Worm (Caenorhabditis elegans) whole organism, mixed stage, embryonic: ENCODE measurements around the gene Y73F8A.14.

ENCODE experiments used
- bed-3 ChIP-seq: fragments of 200-800 bp; sonication (Bioruptor generic); optimal IDR thresholded peaks from 3 replicates; lab custom pipeline; 2018; ENCODE audit warnings: mild to moderate bottlenecking, missing genetic modification characterization, moderate library complexity, missing compliant biosample characterization
- blmp-1 ChIP-seq: fragments of 150-350 bp; optimal IDR thresholded peaks from 2 replicates; lab custom pipeline; 2014; ENCODE audit warnings: missing biosample characterization, missing genetic modification characterization
- ceh-43 ChIP-seq: fragments of 200-800 bp; sonication (Bioruptor generic); optimal IDR thresholded peaks from 2 replicates; lab custom pipeline; 2018; ENCODE audit warnings: mild to moderate bottlenecking, missing genetic modification characterization, moderate library complexity, missing compliant biosample characterization
- ceh-83 ChIP-seq: fragments of 200-800 bp; sonication (Bioruptor generic); optimal IDR thresholded peaks from 2 replicates; lab custom pipeline; 2018; ENCODE audit warnings: mild to moderate bottlenecking, missing genetic modification characterization, missing compliant biosample characterization
- ces-1 ChIP-seq: fragments of 150-350 bp; optimal IDR thresholded peaks from 2 replicates; lab custom pipeline; 2014; ENCODE audit warnings: missing biosample characterization, missing genetic modification reagents, missing genetic modification characterization
- cnd-1 ChIP-seq: fragments of 200-800 bp; sonication (Bioruptor generic); optimal IDR thresholded peaks from 2 replicates; lab custom pipeline; 2018; ENCODE audit warnings: mild to moderate bottlenecking, missing genetic modification characterization, missing compliant biosample characterization
- drap-1 ChIP-seq: fragments of 200-800 bp; sonication (Bioruptor generic); optimal IDR thresholded peaks from 3 replicates; lab custom pipeline; 2018; ENCODE audit warnings: mild to moderate bottlenecking, missing genetic modification characterization, missing compliant biosample characterization
- elt-1 ChIP-seq: sonication (generic microtip); optimal IDR thresholded peaks from 2 replicates; lab custom pipeline; 2017; ENCODE audit warnings: missing genetic modification characterization, mild to moderate bottlenecking, missing compliant biosample characterization, antibody characterized with exemption, moderate library complexity, borderline replicate concordance; ENCODE audit not compliant: insufficient read depth
- elt-3 ChIP-seq: fragments of 150-350 bp; optimal IDR thresholded peaks from 2 replicates; lab custom pipeline; 2014; ENCODE audit warnings: missing biosample characterization, missing genetic modification characterization
- flh-1 ChIP-seq: fragments of 200-800 bp; sonication (Bioruptor generic); optimal IDR thresholded peaks from 2 replicates; lab custom pipeline; 2018; ENCODE audit warnings: mild to moderate bottlenecking, missing genetic modification characterization, moderate library complexity, missing compliant biosample characterization
- ham-2 ChIP-seq: fragments of 200-800 bp; sonication (Bioruptor generic); optimal IDR thresholded peaks from 2 replicates; lab custom pipeline; 2018; ENCODE audit warnings: mild to moderate bottlenecking, missing genetic modification characterization, missing compliant biosample characterization
- hlh-1 ChIP-seq: fragments of 150-350 bp; optimal IDR thresholded peaks from 2 replicates; lab custom pipeline; 2014; ENCODE audit warnings: missing biosample characterization, missing genetic modification reagents, missing genetic modification characterization
- lsy-2 ChIP-seq: fragments of 150-350 bp; optimal IDR thresholded peaks from 2 replicates; lab custom pipeline; 2014; ENCODE audit warnings: missing biosample characterization, missing genetic modification characterization
- mab-5 ChIP-seq: fragments of 150-350 bp; optimal IDR thresholded peaks from 2 replicates; lab custom pipeline; 2014; ENCODE audit warnings: missing biosample characterization, missing genetic modification characterization
- mls-2 ChIP-seq: sonication (generic microtip); optimal IDR thresholded peaks from 2 replicates; lab custom pipeline; 2016; ENCODE audit warnings: mild to moderate bottlenecking, missing genetic modification characterization, moderate library complexity, missing compliant biosample characterization
- nhr-12 ChIP-seq: fragments of 150-350 bp; optimal IDR thresholded peaks from 2 replicates; lab custom pipeline; 2014; ENCODE audit warnings: missing biosample characterization, missing genetic modification characterization
- nhr-2 ChIP-seq: fragments of 150-350 bp; optimal IDR thresholded peaks from 2 replicates; lab custom pipeline; 2014; ENCODE audit warnings: missing biosample characterization, missing genetic modification characterization
- nhr-76 ChIP-seq: sonication (generic microtip); optimal IDR thresholded peaks from 2 replicates; lab custom pipeline; 2017; ENCODE audit warnings: missing biosample characterization, missing genetic modification characterization
- pha-4 ChIP-seq: fragments of 150-350 bp; optimal IDR thresholded peaks from 2 replicates; lab custom pipeline; 2018; ENCODE audit warnings: missing biosample characterization, missing genetic modification reagents, missing genetic modification characterization
- snpc-4 ChIP-seq: fragments of 150-350 bp; optimal IDR thresholded peaks from 2 replicates; lab custom pipeline; 2014; ENCODE audit warnings: missing biosample characterization, missing genetic modification characterization
- tbx-8 ChIP-seq: fragments of 200-800 bp; sonication (Bioruptor generic); optimal IDR thresholded peaks from 2 replicates; lab custom pipeline; 2018; ENCODE audit warnings: mild to moderate bottlenecking, missing genetic modification characterization, moderate library complexity, missing compliant biosample characterization
- unc-39 ChIP-seq: fragments of 150-350 bp; optimal IDR thresholded peaks from 2 replicates; lab custom pipeline; 2014; ENCODE audit warnings: missing biosample characterization, missing genetic modification characterization
- unc-62 ChIP-seq: fragments of 150-350 bp; optimal IDR thresholded peaks from 2 replicates; lab custom pipeline; 2014; ENCODE audit warnings: missing biosample characterization, missing genetic modification reagents, missing genetic modification characterization
- ztf-11 ChIP-seq: fragments of 150-350 bp; optimal IDR thresholded peaks from 2 replicates; lab custom pipeline; 2014; ENCODE audit warnings: missing biosample characterization, missing genetic modification characterization

Gene Y73F8A.14

ce11 chrIV:15275363-15275854 lies 43.5 kb downstream of the Y73F8A.14 start, which contains the start of gene ccg-1:
Gene ccg-1, minus strand, starts transcription at chrIV:15275804.
- TF ChIP-seq hlh-1 (no peak), mab-5 (tag; lab: Kevin White, UChicago) (no peak), ceh-83 (GFP tag; lab: Kevin White, UChicago) (no peak), blmp-1 (tag; lab: Kevin White, UChicago) (no peak), ztf-11 (no peak), snpc-4 (tag; lab: Kevin White, UChicago) (no peak), flh-1 (GFP tag; lab: Kevin White, UChicago) (no peak), ces-1 (GFP tag; lab: Kevin White, UChicago) (no peak), tbx-8 (GFP tag; lab: Kevin White, UChicago) (no peak), nhr-76 (tag; lab: Kevin White, UChicago) (no peak), ceh-43 (no peak), pha-4 (tag; lab: Kevin White, UChicago) (no peak), bed-3 (GFP tag; lab: Kevin White, UChicago) (no peak), nhr-12 (tag; lab: Kevin White, UChicago) (no peak), mls-2 (no peak), drap-1 (GFP tag; lab: Kevin White, UChicago) (no peak)

ce11 chrIV:15274063-15274462 lies 44.8 kb downstream of the Y73F8A.14 start:
- TF ChIP-seq elt-1 (tag; lab: Kevin White, UChicago) (no peak), unc-62 (GFP tag; lab: Kevin White, UChicago) (peak; percentile 55), ztf-11 (no peak), cnd-1 (tag; lab: Kevin White, UChicago) (no peak), ces-1 (GFP tag; lab: Kevin White, UChicago) (no peak), tbx-8 (GFP tag; lab: Kevin White, UChicago) (no peak), unc-39 (no peak), bed-3 (GFP tag; lab: Kevin White, UChicago) (no peak), lsy-2 (no peak), hlh-1 (peak; percentile 44), elt-3 (no peak), ceh-83 (GFP tag; lab: Kevin White, UChicago) (no peak), snpc-4 (tag; lab: Kevin White, UChicago) (no peak), nhr-2 (tag; lab: Kevin White, UChicago) (no peak), ham-2 (GFP tag; lab: Kevin White, UChicago) (no peak)
